Worm (Caenorhabditis elegans) whole organism, young adult: Measurements from ENCODE around the gene fbxb-55.
A peak's percentile ranks its signal among the peaks of the same experiment; 100 is the strongest.

Experiments used
- B0261.1 ChIP-seq: sonication (generic microtip); optimal IDR thresholded peaks from 2 replicates; lab custom pipeline; 2016; ENCODE audit warnings: mild to moderate bottlenecking, missing genetic modification characterization, moderate library complexity, missing compliant biosample characterization
- F39B2.1 ChIP-seq: fragments of 200-800 bp; sonication (Bioruptor generic); IDR thresholded peaks from 2 replicates; pipeline ENCODE4 v1.3.6; 2022; ENCODE audit warnings: missing genetic modification reagents, missing genetic modification characterization, missing compliant biosample characterization
- F57C9.4 ChIP-seq: sonication (generic microtip); optimal IDR thresholded peaks from 2 replicates; lab custom pipeline; 2017; ENCODE audit warnings: mild to moderate bottlenecking, missing genetic modification characterization, missing compliant biosample characterization
- akir-1 ChIP-seq: fragments of 200-800 bp; sonication (Bioruptor generic); optimal IDR thresholded peaks from 2 replicates; lab custom pipeline; 2018; ENCODE audit warnings: mild to moderate bottlenecking, missing genetic modification characterization, moderate library complexity, missing compliant biosample characterization
- ama-1 ChIP-seq, 3 experiments: fragments of 150-350 bp in 1 of 3; sonication (generic microtip) in 2 of 3; optimal IDR thresholded peaks; 2 replicates each; lab custom pipeline; 2014 to 2018; ENCODE audit warnings: missing biosample characterization in 2 of 3, missing genetic modification characterization in 2 of 3, missing genetic modification reagents in 2 of 3
- atf-7 ChIP-seq: sonication (generic microtip); optimal IDR thresholded peaks from 2 replicates; lab custom pipeline; 2017; ENCODE audit warnings: mild to moderate bottlenecking, missing genetic modification characterization, missing compliant biosample characterization
- dpl-1 ChIP-seq: fragments of 150-350 bp; optimal IDR thresholded peaks from 2 replicates; lab custom pipeline; 2014; ENCODE audit warnings: missing biosample characterization, missing genetic modification reagents, missing genetic modification characterization
- egrh-3 ChIP-seq: fragments of 200-800 bp; sonication (Bioruptor generic); IDR thresholded peaks from 2 replicates; pipeline ENCODE4 v1.3.6; 2022; ENCODE audit warnings: missing genetic modification reagents, missing genetic modification characterization, missing compliant biosample characterization
- fkh-3 ChIP-seq: sonication (generic microtip); optimal IDR thresholded peaks from 2 replicates; lab custom pipeline; 2016; ENCODE audit warnings: mild to moderate bottlenecking, missing genetic modification characterization, missing compliant biosample characterization
- mel-28 ChIP-seq: sonication (generic microtip); optimal IDR thresholded peaks from 2 replicates; lab custom pipeline; 2016; ENCODE audit warnings: borderline replicate concordance, mild to moderate bottlenecking, missing genetic modification characterization, missing compliant biosample characterization
- pha-4 ChIP-seq: fragments of 150-350 bp; sonication (generic microtip); optimal IDR thresholded peaks from 2 replicates; lab custom pipeline; 2014; ENCODE audit warnings: missing biosample characterization, missing genetic modification reagents, missing genetic modification characterization
- snpc-4 ChIP-seq, 5 experiments: fragments of 150-350 bp in 1 of 5; sonication (generic microtip) in 4 of 5; optimal IDR thresholded peaks; 2 replicates each; lab custom pipeline; 2014 to 2018; ENCODE audit warnings: missing genetic modification characterization in 5 of 5, missing biosample characterization in 3 of 5, antibody characterized with exemption in 2 of 5, mild to moderate bottlenecking in 2 of 5, missing compliant biosample characterization in 2 of 5, missing genotype in 2 of 5, moderate library complexity in 2 of 5, missing genetic modification reagents in 1 of 5
- zfh-2 ChIP-seq: fragments of 200-800 bp; sonication (Bioruptor generic); conservative IDR thresholded peaks from 2 replicates; pipeline ENCODE4 v1.3.6; 2022; ENCODE audit warnings: missing genetic modification reagents, missing genetic modification characterization, missing compliant biosample characterization

- TF ChIP-seq F39B2.1 (GFP tag; lab: Robert Waterston, UW) (no peak), zfh-2 (peak; percentile 96), B0261.1 (tag; lab: Kevin White, UChicago) (no peak), ama-1 (optimal IDR thresholded peaks at IDR 0.05; lab: Kevin White, UChicago) (no peak), ama-1 (GFP tag; optimal IDR thresholded peaks at IDR 0.05; lab: Kevin White, UChicago) (no peak), atf-7 (tag; lab: Kevin White, UChicago) (no peak), mel-28 (no peak), pha-4 (tag; lab: Kevin White, UChicago) (no peak), snpc-4 (GFP tag; optimal IDR thresholded peaks at IDR 0.05; lab: Kevin White, UChicago) (no peak), snpc-4 (tag; optimal IDR thresholded peaks at IDR 0.05; lab: Kevin White, UChicago) (no peak), egrh-3 (GFP tag; lab: Robert Waterston, UW) (peak; percentile 61), dpl-1 (GFP tag; lab: Kevin White, UChicago) (no peak), F57C9.4 (tag; lab: Kevin White, UChicago) (no peak), akir-1 (GFP tag; lab: Kevin White, UChicago) (no peak), fkh-3 (tag; lab: Kevin White, UChicago) (no peak)
These were observed 33.7 kb upstream of the fbxb-55 start, which contains the start of gene hlh-30 for ce11 chrIV:4034883-4035282.
